Worm (Caenorhabditis elegans): Measurements from ENCODE around the gene F25B4.8.

ce11 chrV:5724395-5724794, 32.9 kb upstream of the F25B4.8 start:
- no peak for TF ChIP-seq F49E8.2 (tag; optimal IDR thresholded peaks at IDR 0.05; ENCODE audit: borderline replicate concordance)
- no peak for TF ChIP-seq snpc-4 (tag; optimal IDR thresholded peaks at IDR 0.05)
- TF ChIP-seq ztf-11 (tag; optimal IDR thresholded peaks at IDR 0.05) = no peak
- TF ChIP-seq fos-1 (tag; optimal IDR thresholded peaks at IDR 0.05) = no peak
- no peak for TF ChIP-seq jun-1 (tag; optimal IDR thresholded peaks at IDR 0.05)
- no peak for TF ChIP-seq skn-1 (tag; optimal IDR thresholded peaks at IDR 0.05)
- TF ChIP-seq unc-130 (GFP tag; optimal IDR thresholded peaks at IDR 0.05) = no peak
- TF ChIP-seq nhr-25 (tag; optimal IDR thresholded peaks at IDR 0.05; ENCODE audit: borderline replicate concordance, insufficient read depth) = no peak
- no peak for TF ChIP-seq Y105C5A.15 (GFP tag; IDR thresholded peaks at IDR 0.05)
- TF ChIP-seq lin-39 (tag; optimal IDR thresholded peaks at IDR 0.05) = no peak
- TF ChIP-seq Y5F2A.4 (GFP tag; optimal IDR thresholded peaks at IDR 0.05) = no peak
